Worm (Caenorhabditis elegans): ENCODE results near the gene lon-8.

DNA sequence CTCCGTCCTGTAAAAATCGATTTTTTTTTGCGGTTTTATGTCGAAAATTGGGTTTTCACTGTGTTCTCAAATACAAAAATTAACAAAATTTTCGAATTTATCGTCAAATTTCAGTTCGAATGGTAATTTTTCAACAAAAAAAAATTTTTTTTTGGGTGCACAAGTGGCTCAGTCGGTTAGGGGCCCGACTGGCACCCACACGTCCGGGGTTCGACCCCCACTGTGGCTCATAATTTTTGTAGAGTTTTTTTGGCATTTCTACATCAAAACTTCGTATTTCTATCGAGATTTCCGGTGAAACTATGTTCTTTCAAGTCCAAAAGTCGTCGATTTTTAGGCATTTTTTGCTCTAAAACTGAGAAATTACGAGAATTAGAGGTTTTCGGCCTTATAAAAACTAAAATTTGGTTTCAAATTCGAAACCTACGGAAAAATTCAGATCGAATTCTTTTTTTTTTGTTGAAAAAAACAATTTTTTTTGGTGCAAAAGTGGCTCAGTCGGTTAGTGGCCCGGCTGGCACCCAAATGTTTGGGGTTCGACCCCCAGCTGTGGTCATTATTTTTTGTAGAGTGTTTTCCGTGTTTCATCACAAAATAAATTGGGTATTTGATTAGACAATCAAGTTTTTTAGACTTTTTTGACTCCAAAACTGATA lies 53.0 kb downstream of the lon-8 start:
- TF ChIP-seq nhr-102 (tag; optimal IDR thresholded peaks at IDR 0.05), result no peak
- TF ChIP-seq daf-12 (tag; optimal IDR thresholded peaks at IDR 0.05), result no peak
- no peak for TF ChIP-seq daf-19 (GFP tag; conservative IDR thresholded peaks at IDR 0.05)
- TF ChIP-seq ces-1 (GFP tag; optimal IDR thresholded peaks at IDR 0.05), result no peak
- TF ChIP-seq ceh-28 (tag; optimal IDR thresholded peaks at IDR 0.05), result no peak
- peak in 1 of 2 experiments; percentile 81 for TF ChIP-seq unc-62 (GFP tag; optimal IDR thresholded peaks at IDR 0.05 in 1 of 2)
- TF ChIP-seq unc-62 (tag; optimal IDR thresholded peaks at IDR 0.05), result no peak
- TF ChIP-seq nhr-76 (tag; optimal IDR thresholded peaks at IDR 0.05), result no peak
- TF ChIP-seq pha-4 (GFP tag; IDR thresholded peaks at IDR 0.05), result no peak
- TF ChIP-seq pha-4 (tag; optimal IDR thresholded peaks at IDR 0.05), result no peak
